Worm (Caenorhabditis elegans): ENCODE results near the gene C55A6.6.

DNA sequence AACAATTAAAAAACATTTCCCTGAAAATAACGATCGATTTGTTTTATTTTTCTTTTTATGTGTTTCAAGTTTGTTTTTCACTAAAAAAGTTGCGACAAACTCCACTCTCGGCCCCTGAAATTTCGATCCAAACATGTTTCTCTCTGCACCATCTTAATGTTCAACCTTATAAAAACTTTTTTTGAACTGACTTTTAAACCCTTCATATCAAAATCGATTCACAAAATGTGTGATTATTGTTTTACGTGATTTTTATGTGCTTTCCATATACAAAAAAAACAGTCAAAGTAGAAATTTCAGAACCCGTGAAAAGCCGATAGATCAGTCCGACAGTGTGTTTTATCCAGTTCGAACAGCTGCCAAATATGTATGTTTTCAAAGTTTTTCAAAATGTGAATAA, 13.0 kb upstream of the C55A6.6 start, which contains the start of gene ccch-1:
- TF ChIP-seq nhr-11 (tag; optimal IDR thresholded peaks at IDR 0.05) (no peak), dve-1 (tag; optimal IDR thresholded peaks at IDR 0.05) (no peak), ama-1 (optimal IDR thresholded peaks at IDR 0.05) (no peak), nfya-1 (tag; optimal IDR thresholded peaks at IDR 0.05) (no peak), ref-2 (tag; optimal IDR thresholded peaks at IDR 0.05) (no peak), pha-4 (tag; optimal IDR thresholded peaks at IDR 0.05) (no peak), pqm-1 (tag; optimal IDR thresholded peaks at IDR 0.05) (no peak), ets-4 (tag; optimal IDR thresholded peaks at IDR 0.05) (no peak), elt-2 (tag; optimal IDR thresholded peaks at IDR 0.05) (no peak)
